Worm (Caenorhabditis elegans) whole organism, early embryonic: ENCODE data around the gene F54G2.1.

ENCODE experiments used
- B0310.2 ChIP-seq: sonication (generic microtip); optimal IDR thresholded peaks from 2 replicates; lab custom pipeline; 2016; ENCODE audit warnings: mild to moderate bottlenecking, missing genetic modification characterization, missing compliant biosample characterization
- F13C5.2 ChIP-seq: sonication (generic microtip); optimal IDR thresholded peaks from 2 replicates; lab custom pipeline; 2017; ENCODE audit warnings: mild to moderate bottlenecking, missing genetic modification characterization, inconsistent platforms, missing compliant biosample characterization
- aly-1 ChIP-seq: sonication (generic microtip); optimal IDR thresholded peaks from 2 replicates; lab custom pipeline; 2016; ENCODE audit warnings: missing genetic modification characterization, missing compliant biosample characterization
- ama-1 ChIP-seq: fragments of 150-350 bp; optimal IDR thresholded peaks from 2 replicates; lab custom pipeline; 2014
- ceh-13 ChIP-seq: fragments of 200-800 bp; sonication (Bioruptor generic); optimal IDR thresholded peaks from 2 replicates; lab custom pipeline; 2018; ENCODE audit warnings: mild to moderate bottlenecking, missing genetic modification characterization, missing compliant biosample characterization
- ceh-36 ChIP-seq: sonication (generic microtip); optimal IDR thresholded peaks from 2 replicates; lab custom pipeline; 2016; ENCODE audit warnings: missing genetic modification characterization, inconsistent platforms, missing compliant biosample characterization
- ets-7 ChIP-seq: sonication (generic microtip); optimal IDR thresholded peaks from 2 replicates; lab custom pipeline; 2016; ENCODE audit warnings: missing genotype, missing genetic modification characterization, missing compliant biosample characterization
- flt-1 ChIP-seq: fragments of 200-800 bp; sonication (Bioruptor generic); IDR thresholded peaks from 2 replicates; pipeline ENCODE4 v1.3.6; 2022; ENCODE audit warnings: missing genetic modification characterization, missing compliant biosample characterization
- hmg-4 ChIP-seq: fragments of 200-800 bp; sonication (Bioruptor generic); optimal IDR thresholded peaks from 2 replicates; lab custom pipeline; 2018; ENCODE audit warnings: mild to moderate bottlenecking, missing genetic modification characterization, missing compliant biosample characterization
- hnd-1 ChIP-seq: sonication (generic microtip); optimal IDR thresholded peaks from 2 replicates; lab custom pipeline; 2016; ENCODE audit warnings: missing genetic modification characterization, missing compliant biosample characterization
- pes-1 ChIP-seq: fragments of 200-800 bp; sonication (Bioruptor generic); IDR thresholded peaks from 2 replicates; pipeline ENCODE4 v1.3.6; 2022; ENCODE audit warnings: missing genetic modification reagents, missing genetic modification characterization, missing compliant biosample characterization
- sea-1 ChIP-seq: fragments of 200-800 bp; sonication (Bioruptor generic); conservative IDR thresholded peaks from 2 replicates; pipeline ENCODE4 v1.3.6; 2022; ENCODE audit warnings: missing genetic modification characterization, missing compliant biosample characterization
- tbx-11 ChIP-seq: fragments of 200-800 bp; sonication (Bioruptor generic); IDR thresholded peaks from 2 replicates; pipeline ENCODE4 v1.3.6; 2022; ENCODE audit warnings: missing genetic modification characterization, missing compliant biosample characterization
- tbx-37 ChIP-seq: fragments of 200-800 bp; sonication (Bioruptor generic); conservative IDR thresholded peaks from 2 replicates; pipeline ENCODE4 v1.3.6; 2022; ENCODE audit warnings: missing genetic modification reagents, missing genetic modification characterization, missing compliant biosample characterization
- tra-4 ChIP-seq: sonication (generic microtip); optimal IDR thresholded peaks from 2 replicates; lab custom pipeline; 2017; ENCODE audit warnings: missing genetic modification characterization, missing compliant biosample characterization

Gene F54G2.1

ce11 chrX:2583135-2583683 lies 81.0 kb downstream of the F54G2.1 start:
- TF ChIP-seq pes-1 (GFP tag; lab: Robert Waterston, UW) (no peak), hmg-4 (GFP tag; lab: Kevin White, UChicago) (peak; percentile 87), tbx-11 (GFP tag; lab: Robert Waterston, UW) (no peak), sea-1 (GFP tag; lab: Robert Waterston, UW) (0 out of 2 replicates have a peak, but pooled peaks have one; percentile 31)

DNA sequence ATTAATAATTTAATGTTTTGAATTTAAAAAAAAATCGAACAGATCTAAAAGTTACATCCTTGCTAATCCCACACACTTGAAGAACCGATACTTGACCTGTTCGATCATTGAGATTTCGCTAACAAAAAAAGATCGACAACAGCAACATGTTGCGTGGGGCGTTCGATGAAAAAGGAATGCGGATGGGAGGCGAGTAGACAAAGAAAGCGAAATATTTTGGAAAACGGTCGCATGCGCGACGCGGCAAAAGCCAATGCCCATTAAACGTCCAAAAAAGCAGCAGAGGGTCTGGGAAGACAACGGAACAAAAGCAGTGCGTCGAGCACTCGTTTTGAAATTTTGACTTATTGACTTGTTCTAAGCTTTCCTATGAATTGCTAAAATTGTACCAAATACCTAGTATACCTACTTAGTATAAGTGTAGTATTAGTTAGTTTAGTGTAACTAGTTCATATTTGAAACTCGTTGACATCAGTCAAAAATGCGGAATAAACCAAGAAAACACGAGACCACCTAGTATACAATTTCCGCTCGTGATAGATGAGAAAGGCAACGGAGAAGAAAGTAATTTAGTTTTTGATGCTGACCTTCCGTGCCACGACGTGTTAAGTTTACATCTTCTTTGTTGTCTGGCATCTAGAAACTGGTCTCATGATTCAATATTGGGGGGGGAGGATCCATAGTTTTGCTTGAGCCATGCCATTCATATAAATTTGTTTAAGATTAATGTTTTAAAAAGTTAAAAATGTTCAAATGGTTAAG lies 82.2 kb downstream of the F54G2.1 start:
- TF ChIP-seq ets-7 (tag; lab: Kevin White, UChicago) (no peak), ceh-36 (tag; lab: Kevin White, UChicago) (no peak), F13C5.2 (no peak), hmg-4 (GFP tag; lab: Kevin White, UChicago) (no peak), ama-1 (lab: Kevin White, UChicago) (no peak), B0310.2 (tag; lab: Kevin White, UChicago) (no peak)

DNA sequence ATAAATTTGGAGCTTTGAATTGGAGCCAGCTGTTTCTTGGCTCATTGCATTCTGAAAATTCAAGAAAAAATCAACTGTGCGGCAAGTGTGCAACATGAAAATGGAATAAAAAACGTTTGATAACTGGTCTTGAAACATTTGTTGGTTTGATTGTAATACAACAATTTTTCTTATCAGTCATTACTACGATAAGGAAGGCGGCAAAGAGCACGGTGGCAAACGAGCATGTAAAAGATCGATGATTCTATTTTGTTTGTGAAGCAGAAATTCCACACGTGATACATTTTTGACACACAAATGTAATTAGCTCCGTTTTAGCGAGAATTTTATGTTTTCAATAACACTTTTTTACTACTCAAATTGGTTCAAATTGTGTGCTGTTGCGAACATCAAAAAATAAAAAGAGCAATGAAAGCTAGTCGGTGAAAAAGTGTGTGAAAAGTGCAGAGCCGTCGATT lies 83.6 kb downstream of the F54G2.1 start, which contains the start of gene H01M10.1:
Gene H01M10.1, minus strand, starts transcription at position 51 of the 458 bp plus-strand sequence.
- TF ChIP-seq ets-7 (tag; lab: Kevin White, UChicago) (no peak), flt-1 (GFP tag; lab: Robert Waterston, UW) (no peak), tra-4 (tag; lab: Kevin White, UChicago) (no peak), hmg-4 (GFP tag; lab: Kevin White, UChicago) (no peak), tbx-37 (no peak), ceh-13 (GFP tag; lab: Kevin White, UChicago) (no peak), ceh-36 (tag; lab: Kevin White, UChicago) (no peak), sea-1 (GFP tag; lab: Robert Waterston, UW) (no peak)

- TF ChIP-seq ama-1 (lab: Kevin White, UChicago) (no peak), hnd-1 (tag; lab: Kevin White, UChicago) (no peak), ceh-13 (GFP tag; lab: Kevin White, UChicago) (no peak), hmg-4 (GFP tag; lab: Kevin White, UChicago) (no peak), aly-1 (tag; lab: Kevin White, UChicago) (no peak)
Observed at ce11 chrX:2577442-2577841, 86.7 kb downstream of the F54G2.1 start, which contains the start of gene ttr-42. TSS of gene ttr-42 (plus strand) at chrX:2577742.

DNA sequence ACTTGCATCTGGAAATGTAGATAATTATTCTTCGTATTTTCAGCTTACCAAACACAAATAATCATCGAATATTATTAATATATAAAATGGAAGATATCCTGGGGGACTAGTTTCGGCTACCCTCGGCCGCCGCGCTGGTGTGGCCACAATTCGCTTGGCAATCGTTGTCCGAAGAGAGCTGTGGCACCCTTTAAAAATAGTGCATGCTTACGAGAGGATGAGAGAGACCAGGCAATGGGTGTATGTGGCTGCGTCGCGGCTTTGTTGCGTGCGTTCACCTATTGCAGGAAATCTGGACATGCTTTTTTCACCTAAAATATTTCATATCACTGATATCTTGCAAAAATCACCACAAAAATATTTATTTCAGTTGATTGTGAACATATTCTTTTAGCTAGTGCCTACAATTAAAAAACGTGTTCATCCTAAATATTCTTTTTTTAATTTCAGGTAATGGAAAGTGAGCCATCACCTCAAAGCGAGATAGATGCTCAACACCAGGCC lies 91.5 kb downstream of the F54G2.1 start, which contains the start of the genes ccd-5 and F52H2.1:
Gene ccd-5, minus strand, starts transcription at position 8 of the 504 bp plus-strand sequence.
Gene F52H2.1, plus strand, starts transcription at position 454 of the 504 bp plus-strand sequence.
- TF ChIP-seq aly-1 (tag; lab: Kevin White, UChicago) = no peak
- TF ChIP-seq hmg-4 (GFP tag; lab: Kevin White, UChicago) = peak; percentile 53
- TF ChIP-seq flt-1 (GFP tag; lab: Robert Waterston, UW) = no peak
- TF ChIP-seq F13C5.2 = peak; percentile 66
- no peak for TF ChIP-seq hnd-1 (tag; lab: Kevin White, UChicago)
- no peak for TF ChIP-seq ets-7 (tag; lab: Kevin White, UChicago)
